Fruit fly (Drosophila melanogaster) whole organism, embryonic: ENCODE data around the gene Tim8.

Source experiments
- Abd-B ChIP-seq: fragments of 200-800 bp; sonication (Bioruptor generic); optimal IDR thresholded peaks from 2 replicates; lab custom pipeline; 2018; ENCODE audit warnings: missing biosample characterization, mild to moderate bottlenecking, missing genetic modification characterization, moderate library complexity
- Blimp-1 ChIP-seq: fragments of 200-800 bp; sonication (Bioruptor generic); optimal IDR thresholded peaks from 3 replicates; lab custom pipeline; 2018; ENCODE audit warnings: missing biosample characterization, missing genetic modification characterization, mild to moderate bottlenecking, moderate library complexity, missing genetic modification reagents
- CG11093 ChIP-seq: fragments of 200-800 bp; sonication (Bioruptor generic); IDR thresholded peaks from 3 replicates; pipeline ENCODE4 v1.3.6; 2022; ENCODE audit warnings: missing biosample characterization, missing genetic modification characterization
- CG11456 ChIP-seq: fragments of 200-800 bp; sonication (Bioruptor generic); IDR thresholded peaks from 3 replicates; pipeline ENCODE4 v1.3.6; 2022; ENCODE audit warnings: missing biosample characterization, missing genetic modification characterization
- CG13296 ChIP-seq: fragments of 200-800 bp; sonication (Bioruptor generic); optimal IDR thresholded peaks from 3 replicates; lab custom pipeline; 2018; ENCODE audit warnings: missing biosample characterization, mild to moderate bottlenecking, missing genetic modification characterization
- CG14014 ChIP-seq: fragments of 200-800 bp; sonication (Bioruptor generic); IDR thresholded peaks from 2 replicates; pipeline ENCODE4 v1.3.6; 2022; ENCODE audit warnings: missing biosample characterization, missing genetic modification characterization
- CG1603 ChIP-seq: fragments of 200-800 bp; sonication (Bioruptor generic); optimal IDR thresholded peaks from 2 replicates; lab custom pipeline; 2019; ENCODE audit warnings: missing biosample characterization, mild to moderate bottlenecking, missing genetic modification characterization, moderate library complexity
- CG17829 ChIP-seq: fragments of 200-800 bp; optimal IDR thresholded peaks from 2 replicates; lab custom pipeline; 2019; ENCODE audit warnings: missing biosample characterization, mild to moderate bottlenecking, missing genetic modification characterization, moderate library complexity
- CG18619 ChIP-seq: fragments of 200-800 bp; sonication (Bioruptor generic); optimal IDR thresholded peaks from 3 replicates; lab custom pipeline; 2017; ENCODE audit warnings: missing biosample characterization, mild to moderate bottlenecking, missing genetic modification characterization
- CG34376 ChIP-seq: fragments of 200-800 bp; sonication (Bioruptor generic); optimal IDR thresholded peaks from 2 replicates; lab custom pipeline; 2018; ENCODE audit warnings: missing biosample characterization, mild to moderate bottlenecking, missing genetic modification characterization
- CG4282 ChIP-seq: fragments of 200-800 bp; sonication (Bioruptor generic); optimal IDR thresholded peaks from 2 replicates; lab custom pipeline; 2016; ENCODE audit warnings: missing biosample characterization, missing genetic modification characterization
- CG4820 ChIP-seq: fragments of 200-800 bp; sonication (Bioruptor generic); optimal IDR thresholded peaks from 3 replicates; lab custom pipeline; 2016; ENCODE audit warnings: missing biosample characterization, missing genetic modification characterization
- CG7271 ChIP-seq: fragments of 200-800 bp; sonication (Bioruptor generic); optimal IDR thresholded peaks from 2 replicates; lab custom pipeline; 2018; ENCODE audit warnings: missing biosample characterization, mild to moderate bottlenecking, missing genetic modification characterization, moderate library complexity
- CG7556 ChIP-seq: fragments of 200-800 bp; sonication (Bioruptor generic); optimal IDR thresholded peaks from 2 replicates; lab custom pipeline; 2017; ENCODE audit warnings: missing biosample characterization, mild to moderate bottlenecking, missing genetic modification characterization
- CG8388 ChIP-seq: fragments of 200-800 bp; sonication (Bioruptor generic); optimal IDR thresholded peaks from 2 replicates; lab custom pipeline; 2019; ENCODE audit warnings: missing biosample characterization, mild to moderate bottlenecking, missing genetic modification characterization, moderate library complexity
- D19A ChIP-seq: fragments of 200-800 bp; optimal IDR thresholded peaks from 3 replicates; lab custom pipeline; 2019; ENCODE audit warnings: missing biosample characterization, mild to moderate bottlenecking, missing genetic modification characterization, moderate library complexity
- Dad ChIP-seq: fragments of 200-800 bp; sonication (Bioruptor generic); optimal IDR thresholded peaks from 3 replicates; lab custom pipeline; 2016; ENCODE audit warnings: missing biosample characterization, missing genetic modification characterization
- Dip3 ChIP-seq: fragments of 200-800 bp; sonication (Bioruptor generic); optimal IDR thresholded peaks from 3 replicates; lab custom pipeline; 2016; ENCODE audit warnings: missing biosample characterization, missing genetic modification characterization
- Dref ChIP-seq: fragments of 200-800 bp; sonication (Bioruptor generic); IDR thresholded peaks from 2 replicates; pipeline ENCODE4 v1.3.6; 2022; ENCODE audit warnings: missing biosample characterization, missing genetic modification characterization
- Ets97D ChIP-seq: fragments of 200-800 bp; sonication (Bioruptor generic); optimal IDR thresholded peaks from 3 replicates; lab custom pipeline; 2016; ENCODE audit warnings: missing biosample characterization, missing genetic modification characterization
- H15 ChIP-seq: fragments of 200-800 bp; sonication (Bioruptor generic); IDR thresholded peaks from 3 replicates; pipeline ENCODE4 v1.3.6; 2022; ENCODE audit warnings: missing biosample characterization, missing genetic modification characterization
- Hmr ChIP-seq: fragments of 200-800 bp; sonication (Bioruptor generic); optimal IDR thresholded peaks from 3 replicates; lab custom pipeline; 2017; ENCODE audit warnings: mild to moderate bottlenecking, missing biosample characterization, missing genetic modification reagents, missing genetic modification characterization
- Lim3 ChIP-seq: fragments of 200-800 bp; sonication (Bioruptor generic); IDR thresholded peaks from 2 replicates; pipeline ENCODE4 v1.3.6; 2022; ENCODE audit warnings: missing biosample characterization, missing genetic modification characterization
- NK7.1 ChIP-seq: fragments of 200-800 bp; sonication (Bioruptor generic); optimal IDR thresholded peaks from 3 replicates; lab custom pipeline; 2016; ENCODE audit warnings: missing biosample characterization, missing genetic modification characterization
- Neu2 ChIP-seq: fragments of 200-800 bp; sonication (Bioruptor generic); optimal IDR thresholded peaks from 3 replicates; lab custom pipeline; 2016; ENCODE audit warnings: missing biosample characterization, missing genetic modification characterization, borderline replicate concordance
- NfI ChIP-seq: fragments of 200-800 bp; sonication (Bioruptor generic); optimal IDR thresholded peaks from 3 replicates; lab custom pipeline; 2018; ENCODE audit warnings: missing biosample characterization, mild to moderate bottlenecking, missing genetic modification characterization, moderate library complexity
- Side ChIP-seq: fragments of 200-800 bp; sonication (Bioruptor generic); optimal IDR thresholded peaks from 2 replicates; lab custom pipeline; 2016; ENCODE audit warnings: missing biosample characterization, missing genetic modification characterization
- Sox102F ChIP-seq: fragments of 200-800 bp; sonication (Bioruptor generic); optimal IDR thresholded peaks from 2 replicates; lab custom pipeline; 2018; ENCODE audit warnings: missing biosample characterization, mild to moderate bottlenecking, missing genetic modification characterization, moderate library complexity
- Usf ChIP-seq: fragments of 200-800 bp; sonication (Bioruptor generic); optimal IDR thresholded peaks from 2 replicates; lab custom pipeline; 2017; ENCODE audit warnings: missing genotype, missing biosample characterization, missing genetic modification characterization
- bowl ChIP-seq: fragments of 200-800 bp; sonication (Bioruptor generic); IDR thresholded peaks from 2 replicates; pipeline ENCODE4 v1.3.6; 2022; ENCODE audit warnings: missing biosample characterization, missing genetic modification characterization
- chif ChIP-seq, 2 experiments: fragments of 200-800 bp; sonication (Bioruptor generic); optimal IDR thresholded peaks; 3 replicates each; lab custom pipeline; 2016; ENCODE audit warnings: missing biosample characterization in 2 of 2, missing genetic modification characterization in 2 of 2
- dan ChIP-seq: fragments of 200-800 bp; sonication (Bioruptor generic); IDR thresholded peaks from 2 replicates; pipeline ENCODE4 v1.3.6; 2022; ENCODE audit warnings: missing biosample characterization, missing genetic modification characterization
- dimm ChIP-seq: fragments of 200-800 bp; sonication (Bioruptor generic); IDR thresholded peaks from 2 replicates; pipeline ENCODE4 v1.3.6; 2022; ENCODE audit warnings: missing biosample characterization, missing genetic modification characterization
- dpn ChIP-seq, 2 experiments: fragments of 200-800 bp; sonication (Bioruptor generic); optimal IDR thresholded peaks; 3 replicates each; lab custom pipeline; 2016; ENCODE audit warnings: missing biosample characterization in 2 of 2, missing genetic modification characterization in 2 of 2
- eve ChIP-seq, 2 experiments: fragments of >200 bp; optimal IDR thresholded peaks; 2 replicates each; lab custom pipeline; 2017; ENCODE audit warnings: missing biosample characterization in 2 of 2, missing genetic modification characterization in 2 of 2
- ewg ChIP-seq: fragments of 200-800 bp; sonication (Bioruptor generic); optimal IDR thresholded peaks from 3 replicates; lab custom pipeline; 2017; ENCODE audit warnings: mild to moderate bottlenecking, missing biosample characterization, missing genetic modification reagents, missing genetic modification characterization
- fru ChIP-seq: fragments of >200 bp; optimal IDR thresholded peaks from 2 replicates; lab custom pipeline; 2017
- fu2 ChIP-seq: fragments of 200-800 bp; sonication (Bioruptor generic); optimal IDR thresholded peaks from 2 replicates; lab custom pipeline; 2016; ENCODE audit warnings: missing biosample characterization, missing genetic modification characterization
- grn ChIP-seq: fragments of 200-800 bp; sonication (Bioruptor generic); optimal IDR thresholded peaks from 3 replicates; lab custom pipeline; 2017; ENCODE audit warnings: missing biosample characterization, missing genetic modification characterization
- gsb-n ChIP-seq: fragments of 200-800 bp; sonication (Bioruptor generic); optimal IDR thresholded peaks from 3 replicates; lab custom pipeline; 2018; ENCODE audit warnings: missing biosample characterization, mild to moderate bottlenecking, missing genetic modification characterization
- her ChIP-seq: fragments of 200-800 bp; sonication (Bioruptor generic); optimal IDR thresholded peaks from 2 replicates; lab custom pipeline; 2016; ENCODE audit warnings: missing biosample characterization, missing genetic modification characterization
- odd ChIP-seq: fragments of 200-800 bp; sonication (Bioruptor generic); optimal IDR thresholded peaks from 2 replicates; lab custom pipeline; 2017; ENCODE audit warnings: missing biosample characterization, mild to moderate bottlenecking, missing genetic modification characterization
- pum ChIP-seq: fragments of 200-800 bp; sonication (Bioruptor generic); optimal IDR thresholded peaks from 2 replicates; lab custom pipeline; 2016; ENCODE audit warnings: missing biosample characterization, missing genetic modification characterization
- sens-2 ChIP-seq: fragments of 200-800 bp; sonication (Bioruptor generic); IDR thresholded peaks from 2 replicates; pipeline ENCODE4 v1.3.6; 2022; ENCODE audit warnings: missing biosample characterization, missing genetic modification characterization
- seq ChIP-seq: fragments of 200-800 bp; sonication (Bioruptor generic); IDR thresholded peaks from 2 replicates; pipeline ENCODE4 v1.3.6; 2022; ENCODE audit warnings: missing biosample characterization, missing genetic modification characterization
- slou ChIP-seq: fragments of 200-800 bp; sonication (Bioruptor generic); optimal IDR thresholded peaks from 3 replicates; lab custom pipeline; 2016; ENCODE audit warnings: missing biosample characterization, missing genetic modification characterization
- tll ChIP-seq, 2 experiments: fragments of 200-800 bp in 1 of 2; fragments of >200 bp in 1 of 2; sonication (Bioruptor generic) in 1 of 2; optimal IDR thresholded peaks; 2 replicates each; lab custom pipeline; 2017 to 2019; ENCODE audit warnings: missing biosample characterization in 2 of 2, missing genetic modification characterization in 2 of 2, mild to moderate bottlenecking in 1 of 2, moderate library complexity in 1 of 2
- trem ChIP-seq: fragments of 200-800 bp; optimal IDR thresholded peaks from 3 replicates; lab custom pipeline; 2019; ENCODE audit warnings: missing biosample characterization, mild to moderate bottlenecking, missing genetic modification characterization, moderate library complexity
- ttk ChIP-seq: fragments of 200-800 bp; sonication (Bioruptor generic); IDR thresholded peaks from 2 replicates; pipeline ENCODE4 v2.1.2; 2022; ENCODE audit warnings: missing biosample characterization, missing genetic modification characterization
- tx ChIP-seq: fragments of 200-800 bp; sonication (Bioruptor generic); optimal IDR thresholded peaks from 2 replicates; lab custom pipeline; 2016; ENCODE audit warnings: missing biosample characterization, missing genetic modification characterization
- zen ChIP-seq: fragments of 200-800 bp; sonication (Bioruptor generic); optimal IDR thresholded peaks from 3 replicates; lab custom pipeline; 2018; ENCODE audit warnings: missing biosample characterization, mild to moderate bottlenecking, missing genetic modification characterization, moderate library complexity
- zfh1 ChIP-seq: fragments of 200-800 bp; sonication (Bioruptor generic); IDR thresholded peaks from 3 replicates; pipeline ENCODE4 v1.3.6; 2022; ENCODE audit warnings: missing biosample characterization, missing genetic modification characterization

The Tim8 gene

DNA sequence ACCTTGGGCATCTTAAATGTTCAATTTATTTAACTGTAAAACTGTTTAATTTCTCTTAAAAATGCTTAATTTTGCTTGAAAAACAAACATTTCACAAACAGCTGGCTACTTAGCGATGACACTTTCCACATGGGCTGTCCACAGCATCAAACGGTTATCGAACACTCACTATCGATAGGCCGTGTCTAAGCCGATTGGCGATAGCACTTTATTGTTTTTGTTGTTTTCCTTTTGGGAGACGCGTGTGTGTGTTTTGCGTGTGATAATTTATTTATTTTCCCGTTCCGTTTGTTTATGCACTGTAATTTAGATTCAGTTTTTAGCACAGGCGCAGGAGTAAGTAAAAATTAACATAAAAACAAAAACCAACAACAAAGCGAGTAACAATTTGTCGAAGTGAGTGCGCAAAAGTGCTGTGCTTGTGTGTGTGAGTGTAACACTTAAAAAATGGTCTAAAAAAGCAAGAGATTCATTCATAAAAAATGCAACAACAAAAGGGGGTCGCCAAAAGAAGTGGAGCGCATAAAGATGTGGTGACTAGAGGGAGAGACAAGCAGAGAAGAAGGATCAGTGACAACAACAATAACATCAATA is 43.0 kb upstream of the Tim8 start, which contains the start of gene Gapvd1 (continued):
- TF ChIP-seq pum (GFP tag; lab: Kevin White, UChicago): no peak
- no peak for TF ChIP-seq fu2 (GFP tag; lab: Kevin White, UChicago)
- TF ChIP-seq CG4820 (GFP tag; lab: Kevin White, UChicago): no peak
- TF ChIP-seq zfh1 (GFP tag; lab: Robert Waterston, UW): peak; percentile 61; the same call in 2 of the 3 replicates
- no peak for TF ChIP-seq Dip3 (GFP tag; lab: Kevin White, UChicago)
- no peak for TF ChIP-seq Usf (GFP tag; lab: Kevin White, UChicago)
- no peak for TF ChIP-seq chif (GFP tag; optimal IDR thresholded peaks at IDR 0.05; lab: Kevin White, UChicago)
- no peak for TF ChIP-seq Sox102F
- TF ChIP-seq Dad: no peak
- TF ChIP-seq CG34376 (GFP tag; lab: Kevin White, UChicago): no peak
- TF ChIP-seq dpn (GFP tag; optimal IDR thresholded peaks at IDR 0.05; lab: Kevin White, UChicago): peak; percentile 10 to 20
- peak; percentile 28 for TF ChIP-seq Ets97D (GFP tag; lab: Kevin White, UChicago)
- TF ChIP-seq slou (GFP tag; lab: Kevin White, UChicago): no peak
- TF ChIP-seq CG11093 (GFP tag; lab: Robert Waterston, UW): no peak
- no peak for TF ChIP-seq CG4282
- no peak for TF ChIP-seq grn (GFP tag; lab: Kevin White, UChicago)
- TF ChIP-seq Abd-B (GFP tag; lab: Kevin White, UChicago): no peak
- TF ChIP-seq CG13296 (GFP tag; lab: Kevin White, UChicago): no peak
- peak; percentile 6 for TF ChIP-seq Hmr
- TF ChIP-seq dan (GFP tag; lab: Robert Waterston, UW): no peak
- TF ChIP-seq Neu2: no peak
- peak; percentile 60 for TF ChIP-seq CG1603 (tag; lab: Kevin White, UChicago)
- no peak for TF ChIP-seq seq
- peak; percentile 94 for TF ChIP-seq Dref (GFP tag; lab: Robert Waterston, UW)
- TF ChIP-seq Side (GFP tag; lab: Kevin White, UChicago): no peak
- TF ChIP-seq tx (GFP tag; lab: Kevin White, UChicago): no peak
- no peak for TF ChIP-seq gsb-n
- TF ChIP-seq CG17829 (tag; lab: Kevin White, UChicago): peak; percentile 12
- TF ChIP-seq eve (GFP tag; optimal IDR thresholded peaks at IDR 0.05; lab: Kevin White, UChicago): no peak
- peak; percentile 52 for TF ChIP-seq trem (tag; lab: Kevin White, UChicago)
- TF ChIP-seq NK7.1: no peak
- no peak for TF ChIP-seq sens-2
- peak; percentile 31; the same call in 1 of the 3 replicates for TF ChIP-seq CG11456
- TF ChIP-seq Lim3 (GFP tag; lab: Robert Waterston, UW): no peak
- no peak for TF ChIP-seq zen (tag; lab: Kevin White, UChicago)
- peak; percentile 7 for TF ChIP-seq ewg (GFP tag; lab: Kevin White, UChicago)
- no peak for TF ChIP-seq odd (GFP tag; lab: Kevin White, UChicago)
- no peak for TF ChIP-seq dimm (GFP tag; lab: Robert Waterston, UW)
- TF ChIP-seq CG18619 (GFP tag; lab: Kevin White, UChicago): no peak
- no peak for TF ChIP-seq H15 (GFP tag; lab: Robert Waterston, UW)
- TF ChIP-seq D19A (tag; lab: Kevin White, UChicago): no peak
- TF ChIP-seq CG8388: no peak
- TF ChIP-seq tll (GFP tag; optimal IDR thresholded peaks at IDR 0.05; lab: Kevin White, UChicago): no peak
- TF ChIP-seq bowl (GFP tag; lab: Robert Waterston, UW): no peak
- no peak for TF ChIP-seq fru (lab: Kevin White, UChicago)
- no peak for TF ChIP-seq CG7271 (tag; lab: Kevin White, UChicago)
- no peak for TF ChIP-seq NfI
- no peak for TF ChIP-seq CG14014
- TF ChIP-seq her (GFP tag; lab: Kevin White, UChicago): peak; percentile 25
- no peak for TF ChIP-seq CG7556 (GFP tag; lab: Kevin White, UChicago)
- TF ChIP-seq ttk (GFP tag; lab: Robert Waterston, UW): no peak
- TF ChIP-seq Blimp-1 (GFP tag; lab: Kevin White, UChicago): no peak
